Worm (Caenorhabditis elegans) whole organism, L4 larva: ENCODE data around the gene ref-2.

Source experiments
- D1046.2 ChIP-seq: fragments of 200-800 bp; sonication (Bioruptor generic); IDR thresholded peaks from 2 replicates; pipeline ENCODE4 v1.3.6; 2022; ENCODE audit warnings: missing genetic modification characterization, missing compliant biosample characterization
- F10B5.3 ChIP-seq: sonication (generic microtip); optimal IDR thresholded peaks from 2 replicates; lab custom pipeline; 2016; ENCODE audit warnings: mild to moderate bottlenecking, missing genetic modification characterization, missing compliant biosample characterization
- F44E2.7 ChIP-seq: fragments of 200-800 bp; sonication (Bioruptor generic); IDR thresholded peaks from 2 replicates; pipeline ENCODE4 v2.1.2; 2022; ENCODE audit warnings: missing genetic modification characterization, missing compliant biosample characterization
- F49E8.2 ChIP-seq: sonication (generic microtip); optimal IDR thresholded peaks from 2 replicates; lab custom pipeline; 2016; ENCODE audit warnings: missing compliant biosample characterization, mild to moderate bottlenecking, missing genetic modification characterization, borderline replicate concordance
- T20F7.1 ChIP-seq: fragments of 200-800 bp; sonication (Bioruptor generic); optimal IDR thresholded peaks from 2 replicates; lab custom pipeline; 2018; ENCODE audit warnings: mild to moderate bottlenecking, missing genetic modification characterization, missing compliant biosample characterization
- T26A8.4 ChIP-seq: fragments of 200-800 bp; sonication (Bioruptor generic); IDR thresholded peaks from 2 replicates; pipeline ENCODE4 v1.3.6; 2022; ENCODE audit warnings: missing genetic modification characterization, missing compliant biosample characterization
- Y105C5A.15 ChIP-seq: fragments of 200-800 bp; sonication (Bioruptor generic); IDR thresholded peaks from 2 replicates; pipeline ENCODE4 v1.3.6; 2022; ENCODE audit warnings: missing genetic modification characterization, missing compliant biosample characterization
- Y48G9A.11 ChIP-seq: fragments of 200-800 bp; sonication (Bioruptor generic); IDR thresholded peaks from 2 replicates; pipeline ENCODE4 v1.3.6; 2022; ENCODE audit warnings: missing genetic modification reagents, missing genetic modification characterization, missing compliant biosample characterization
- Y75B8A.6 ChIP-seq: fragments of 200-800 bp; sonication (Bioruptor generic); IDR thresholded peaks from 2 replicates; pipeline ENCODE4 v1.3.6; 2022; ENCODE audit warnings: missing genetic modification reagents, missing genetic modification characterization, missing compliant biosample characterization
- aha-1 ChIP-seq: fragments of 150-350 bp; peaks from one replicate; lab custom pipeline; 2014; ENCODE audit warnings: missing biosample characterization, missing genetic modification characterization
- aly-2 ChIP-seq: sonication (generic microtip); optimal IDR thresholded peaks from 2 replicates; lab custom pipeline; 2018; ENCODE audit warnings: missing biosample characterization, missing genetic modification characterization
- ama-1 ChIP-seq: fragments of 150-350 bp; optimal IDR thresholded peaks from 2 replicates; lab custom pipeline; 2014; ENCODE audit warnings: inconsistent platforms, mixed read lengths
- arid-1 ChIP-seq: fragments of 200-800 bp; sonication (Bioruptor generic); conservative IDR thresholded peaks from 2 replicates; pipeline ENCODE4 v1.3.6; 2022; ENCODE audit warnings: missing genetic modification reagents, missing genetic modification characterization, missing compliant biosample characterization
- attf-4 ChIP-seq: sonication (generic microtip); optimal IDR thresholded peaks from 3 replicates; lab custom pipeline; 2017; ENCODE audit warnings: missing biosample characterization, missing genetic modification characterization
- ceh-62 ChIP-seq: sonication (generic microtip); optimal IDR thresholded peaks from 2 replicates; lab custom pipeline; 2017; ENCODE audit warnings: missing biosample characterization, missing genetic modification characterization
- cey-2 ChIP-seq: sonication (generic microtip); optimal IDR thresholded peaks from 3 replicates; lab custom pipeline; 2017; ENCODE audit warnings: missing genetic modification characterization, mild to moderate bottlenecking, missing compliant biosample characterization, antibody characterized with exemption, borderline replicate concordance; ENCODE audit not compliant: insufficient read depth
- daf-19 ChIP-seq: fragments of 200-800 bp; sonication (Bioruptor generic); conservative IDR thresholded peaks from 2 replicates; pipeline ENCODE4 v1.3.6; 2022; ENCODE audit warnings: missing genetic modification characterization, missing compliant biosample characterization
- daf-8 ChIP-seq: fragments of 200-800 bp; sonication (Bioruptor generic); IDR thresholded peaks from 2 replicates; pipeline ENCODE4 v1.3.6; 2022; ENCODE audit warnings: missing genetic modification characterization, missing compliant biosample characterization
- dmd-6 ChIP-seq: fragments of 200-800 bp; sonication (Bioruptor generic); IDR thresholded peaks from 2 replicates; pipeline ENCODE4 v1.3.6; 2022; ENCODE audit warnings: missing genetic modification reagents, missing genetic modification characterization, missing compliant biosample characterization
- dmd-8 ChIP-seq: fragments of 200-800 bp; sonication (Bioruptor generic); IDR thresholded peaks from 2 replicates; pipeline ENCODE4 v1.3.6; 2022; ENCODE audit warnings: missing genetic modification characterization, missing compliant biosample characterization
- dmd-9 ChIP-seq: fragments of 200-800 bp; sonication (Bioruptor generic); IDR thresholded peaks from 2 replicates; pipeline ENCODE4 v1.3.6; 2022; ENCODE audit warnings: missing genetic modification reagents, missing genetic modification characterization, missing compliant biosample characterization
- egl-27 ChIP-seq: sonication (generic microtip); optimal IDR thresholded peaks from 3 replicates; lab custom pipeline; 2017; ENCODE audit warnings: missing biosample characterization, missing genetic modification reagents, missing genetic modification characterization
- egl-43 ChIP-seq: fragments of 200-800 bp; sonication (Bioruptor generic); IDR thresholded peaks from 2 replicates; pipeline ENCODE4 v1.3.6; 2022; ENCODE audit warnings: missing genetic modification reagents, missing genetic modification characterization, missing compliant biosample characterization
- fkh-10 ChIP-seq: fragments of 150-350 bp; optimal IDR thresholded peaks from 2 replicates; lab custom pipeline; 2014; ENCODE audit warnings: missing biosample characterization, missing genetic modification reagents, missing genetic modification characterization
- hif-1 ChIP-seq, 2 experiments: sonication (generic microtip); optimal IDR thresholded peaks; 2 replicates each; lab custom pipeline; 2016 to 2017; ENCODE audit warnings: missing compliant biosample characterization in 2 of 2, missing genetic modification characterization in 2 of 2, missing genetic modification reagents in 2 of 2, missing genotype in 2 of 2, mild to moderate bottlenecking in 1 of 2
- hmg-1.1 ChIP-seq: fragments of 200-800 bp; sonication (Bioruptor generic); IDR thresholded peaks from 2 replicates; pipeline ENCODE4 v1.3.6; 2022; ENCODE audit warnings: missing genetic modification reagents, missing genetic modification characterization, missing compliant biosample characterization
- jun-1 ChIP-seq: fragments of 150-350 bp; optimal IDR thresholded peaks from 2 replicates; lab custom pipeline; 2014; ENCODE audit warnings: missing biosample characterization, missing genetic modification reagents, missing genetic modification characterization
- lin-29 ChIP-seq: fragments of 200-800 bp; sonication (Bioruptor generic); IDR thresholded peaks from 2 replicates; pipeline ENCODE4 v1.3.6; 2022; ENCODE audit warnings: missing genetic modification reagents, missing genetic modification characterization, missing compliant biosample characterization
- lir-3 ChIP-seq: sonication (generic microtip); optimal IDR thresholded peaks from 2 replicates; lab custom pipeline; 2016; ENCODE audit warnings: mild to moderate bottlenecking, missing genetic modification characterization, missing compliant biosample characterization
- mdl-1 ChIP-seq, 2 experiments: fragments of 150-350 bp in 1 of 2; sonication (generic microtip) in 1 of 2; optimal IDR thresholded peaks; 2 replicates each; lab custom pipeline; 2014 to 2017; ENCODE audit warnings: missing biosample characterization in 2 of 2, missing genetic modification characterization in 2 of 2
- mdt-29 ChIP-seq: fragments of 200-800 bp; sonication (Bioruptor generic); IDR thresholded peaks from 2 replicates; pipeline ENCODE4 v1.3.6; 2022; ENCODE audit warnings: missing genetic modification reagents, missing genetic modification characterization, missing compliant biosample characterization
- mep-1 ChIP-seq: fragments of 150-350 bp; sonication (generic microtip); optimal IDR thresholded peaks from 3 replicates; lab custom pipeline; 2014; ENCODE audit warnings: missing biosample characterization, missing genetic modification characterization
- mes-2 ChIP-seq: sonication (generic microtip); optimal IDR thresholded peaks from 2 replicates; lab custom pipeline; 2016; ENCODE audit warnings: missing genotype, mild to moderate bottlenecking, missing genetic modification characterization, missing compliant biosample characterization; ENCODE audit not compliant: poor library complexity, severe bottlenecking
- mxl-2 ChIP-seq: fragments of 200-800 bp; sonication (Bioruptor generic); conservative IDR thresholded peaks from 2 replicates; pipeline ENCODE4 v1.3.6; 2022; ENCODE audit warnings: missing genetic modification reagents, missing genetic modification characterization, missing compliant biosample characterization
- nhr-102 ChIP-seq: sonication (generic microtip); optimal IDR thresholded peaks from 2 replicates; lab custom pipeline; 2016; ENCODE audit warnings: mild to moderate bottlenecking, missing genetic modification characterization, moderate library complexity, missing compliant biosample characterization
- nhr-11 ChIP-seq: fragments of 150-350 bp; optimal IDR thresholded peaks from 2 replicates; lab custom pipeline; 2014; ENCODE audit warnings: missing biosample characterization, missing genetic modification characterization
- nhr-111 ChIP-seq: fragments of 200-800 bp; sonication (Bioruptor generic); optimal IDR thresholded peaks from 2 replicates; lab custom pipeline; 2018; ENCODE audit warnings: mild to moderate bottlenecking, missing genetic modification characterization, missing compliant biosample characterization
- nhr-25 ChIP-seq: sonication (generic microtip); optimal IDR thresholded peaks from 2 replicates; lab custom pipeline; 2017; ENCODE audit warnings: missing genetic modification characterization, mild to moderate bottlenecking, missing compliant biosample characterization, antibody characterized with exemption, moderate library complexity, borderline replicate concordance; ENCODE audit not compliant: insufficient read depth
- nhr-28 ChIP-seq: fragments of 150-350 bp; optimal IDR thresholded peaks from 2 replicates; lab custom pipeline; 2014; ENCODE audit warnings: missing biosample characterization, missing genetic modification characterization
- nhr-76 ChIP-seq: fragments of 150-350 bp; optimal IDR thresholded peaks from 2 replicates; lab custom pipeline; 2014; ENCODE audit warnings: missing biosample characterization, missing genetic modification characterization
- nhr-77 ChIP-seq: fragments of 150-350 bp; optimal IDR thresholded peaks from 2 replicates; lab custom pipeline; 2014; ENCODE audit warnings: missing biosample characterization, missing genetic modification characterization
- rbr-2 ChIP-seq: sonication (generic microtip); optimal IDR thresholded peaks from 2 replicates; lab custom pipeline; 2016; ENCODE audit warnings: missing genotype, missing genetic modification characterization, missing compliant biosample characterization
- saeg-2 ChIP-seq: fragments of 200-800 bp; sonication (Bioruptor generic); IDR thresholded peaks from 2 replicates; pipeline ENCODE4 v1.3.6; 2022; ENCODE audit warnings: missing genetic modification reagents, missing genetic modification characterization, missing compliant biosample characterization
- snpc-1.2 ChIP-seq: fragments of 200-800 bp; sonication (Bioruptor generic); IDR thresholded peaks from 2 replicates; pipeline ENCODE4 v1.3.6; 2022; ENCODE audit warnings: missing genetic modification reagents, missing genetic modification characterization, missing compliant biosample characterization
- snpc-4 ChIP-seq: fragments of 150-350 bp; optimal IDR thresholded peaks from 2 replicates; lab custom pipeline; 2014; ENCODE audit warnings: missing biosample characterization, missing genetic modification characterization
- tag-97 ChIP-seq: fragments of 200-800 bp; sonication (Bioruptor generic); IDR thresholded peaks from 2 replicates; pipeline ENCODE4 v1.3.6; 2022; ENCODE audit warnings: missing genetic modification characterization, missing compliant biosample characterization
- unc-130 ChIP-seq: sonication (generic microtip); optimal IDR thresholded peaks from 2 replicates; lab custom pipeline; 2016; ENCODE audit warnings: missing genetic modification reagents, missing genetic modification characterization, missing compliant biosample characterization
- unc-62 ChIP-seq, 3 experiments: fragments of 150-350 bp in 1 of 3; sonication (generic microtip); optimal IDR thresholded peaks in 2 of 3; peaks in 1 of 3; 1 replicate in 1 of 3; 2 replicates in 2 of 3; lab custom pipeline; 2014 to 2017; ENCODE audit warnings: missing biosample characterization in 3 of 3, missing genetic modification characterization in 3 of 3, missing genetic modification reagents in 3 of 3, missing genotype in 1 of 3
- zag-1 ChIP-seq: fragments of 150-350 bp; optimal IDR thresholded peaks from 2 replicates; lab custom pipeline; 2014; ENCODE audit warnings: missing biosample characterization, missing genetic modification characterization
- zfp-3 ChIP-seq: fragments of 200-800 bp; sonication (Bioruptor generic); conservative IDR thresholded peaks from 2 replicates; pipeline ENCODE4 v1.3.6; 2022; ENCODE audit warnings: missing genetic modification reagents, missing genetic modification characterization, missing compliant biosample characterization
- zip-2 ChIP-seq: fragments of 150-350 bp; optimal IDR thresholded peaks from 2 replicates; lab custom pipeline; 2014; ENCODE audit warnings: missing biosample characterization, missing genetic modification characterization

ref-2 gene

DNA sequence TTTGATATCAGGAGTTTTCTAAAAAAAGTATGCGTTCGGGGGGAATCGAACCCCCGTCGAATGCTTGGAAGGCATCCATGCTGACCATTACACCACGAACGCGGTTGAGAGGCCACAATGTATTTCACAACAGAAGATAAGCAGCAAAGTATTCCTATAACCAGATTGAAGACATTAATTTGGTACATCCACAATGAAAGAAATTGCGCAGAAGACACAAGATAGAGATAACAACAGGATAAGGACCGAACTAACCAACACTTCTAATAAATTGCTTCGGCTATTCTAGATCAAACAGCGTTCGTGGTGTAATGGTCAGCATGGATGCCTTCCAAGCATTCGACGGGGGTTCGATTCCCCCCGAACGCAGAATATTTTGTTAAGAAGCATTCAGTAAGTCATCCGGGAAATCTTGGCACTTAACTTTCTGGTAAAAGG is 50.3 kb downstream of the ref-2 start (continued):
- TF ChIP-seq F10B5.3 (peak; percentile 34), zip-2 (tag; lab: Kevin White, UChicago) (no peak), ceh-62 (tag; lab: Kevin White, UChicago) (no peak), tag-97 (GFP tag; lab: Robert Waterston, UW) (no peak), mdt-29 (GFP tag; lab: Robert Waterston, UW) (no peak), aha-1 (tag; lab: Kevin White, UChicago) (no peak), D1046.2 (GFP tag; lab: Robert Waterston, UW) (no peak), cey-2 (no peak), snpc-4 (tag; lab: Kevin White, UChicago) (no peak), arid-1 (GFP tag; lab: Robert Waterston, UW) (no peak), dmd-8 (GFP tag; lab: Robert Waterston, UW) (peak; percentile 83), Y48G9A.11 (GFP tag; lab: Robert Waterston, UW) (peak; percentile 73; the same call in 1 of the 2 replicates), F44E2.7 (GFP tag; lab: Robert Waterston, UW) (no peak), snpc-1.2 (peak; percentile 89), mdl-1 (tag; optimal IDR thresholded peaks at IDR 0.05; lab: Kevin White, UChicago) (no peak), jun-1 (tag; lab: Kevin White, UChicago) (no peak), nhr-28 (tag; lab: Kevin White, UChicago) (peak; percentile 30), F49E8.2 (peak; percentile 51), mxl-2 (GFP tag; lab: Robert Waterston, UW) (no peak), nhr-11 (tag; lab: Kevin White, UChicago) (peak; percentile 16), Y75B8A.6 (GFP tag; lab: Robert Waterston, UW) (no peak), nhr-102 (tag; lab: Kevin White, UChicago) (peak; percentile 75), mep-1 (tag; lab: Kevin White, UChicago) (peak; percentile 40), egl-27 (tag; lab: Kevin White, UChicago) (no peak), zag-1 (no peak), T26A8.4 (peak; percentile 86), hmg-1.1 (peak; percentile 80), nhr-111 (GFP tag; lab: Kevin White, UChicago) (no peak), T20F7.1 (GFP tag; lab: Kevin White, UChicago) (no peak), lin-29 (GFP tag; lab: Robert Waterston, UW) (no peak), zfp-3 (0 out of 2 replicates have a peak, but pooled peaks have one; percentile 25), mes-2 (tag; lab: Kevin White, UChicago) (peak; percentile 46), unc-62 (GFP tag; optimal IDR thresholded peaks at IDR 0.05 in 1 of 2; lab: Kevin White, UChicago) (peak in 1 of 2 experiments; percentile 41), unc-62 (tag; optimal IDR thresholded peaks at IDR 0.05; lab: Kevin White, UChicago) (no peak), attf-4 (tag; lab: Kevin White, UChicago) (no peak), saeg-2 (no peak), unc-130 (peak; percentile 4), lir-3 (tag; lab: Kevin White, UChicago) (peak; percentile 68), nhr-76 (tag; lab: Kevin White, UChicago) (no peak), dmd-9 (GFP tag; lab: Robert Waterston, UW) (peak; percentile 72; the same call in 1 of the 2 replicates), Y105C5A.15 (GFP tag; lab: Robert Waterston, UW) (0 out of 2 replicates have a peak, but pooled peaks have one; percentile 4), hif-1 (tag; optimal IDR thresholded peaks at IDR 0.05; lab: Kevin White, UChicago) (peak in 1 of 2 experiments; percentile 1), egl-43 (GFP tag; lab: Robert Waterston, UW) (peak; percentile 90), nhr-25 (tag; lab: Kevin White, UChicago) (peak; percentile 1), daf-8 (no peak), daf-19 (GFP tag; lab: Robert Waterston, UW) (peak; percentile 36; the same call in 1 of the 2 replicates), rbr-2 (tag; lab: Kevin White, UChicago) (peak; percentile 45), aly-2 (tag; lab: Kevin White, UChicago) (no peak), fkh-10 (no peak), dmd-6 (GFP tag; lab: Robert Waterston, UW) (peak; percentile 48; the same call in 1 of the 2 replicates), nhr-77 (tag; lab: Kevin White, UChicago) (peak; percentile 41), ama-1 (lab: Kevin White, UChicago) (no peak)
